Worm (Caenorhabditis elegans) whole organism, young adult: ENCODE measurements around the gene xrn-2.

ENCODE experiments used
- B0035.1 ChIP-seq: sonication (generic microtip); optimal IDR thresholded peaks from 2 replicates; lab custom pipeline; 2016; ENCODE audit warnings: missing genetic modification characterization, mild to moderate bottlenecking, missing compliant biosample characterization, missing genotype, missing genetic modification reagents
- B0261.1 ChIP-seq: sonication (generic microtip); optimal IDR thresholded peaks from 2 replicates; lab custom pipeline; 2016; ENCODE audit warnings: mild to moderate bottlenecking, missing genetic modification characterization, moderate library complexity, missing compliant biosample characterization
- C06A6.2 ChIP-seq: fragments of 200-800 bp; sonication (Bioruptor generic); conservative IDR thresholded peaks from 2 replicates; pipeline ENCODE4 v1.3.6; 2022; ENCODE audit warnings: missing genetic modification characterization, missing compliant biosample characterization
- F23B12.7 ChIP-seq: sonication (generic microtip); optimal IDR thresholded peaks from 2 replicates; lab custom pipeline; 2017; ENCODE audit warnings: missing genetic modification characterization, mild to moderate bottlenecking, missing compliant biosample characterization, antibody characterized with exemption, moderate library complexity; ENCODE audit not compliant: insufficient read depth
- F39B2.1 ChIP-seq: fragments of 200-800 bp; sonication (Bioruptor generic); IDR thresholded peaks from 2 replicates; pipeline ENCODE4 v1.3.6; 2022; ENCODE audit warnings: missing genetic modification reagents, missing genetic modification characterization, missing compliant biosample characterization
- K11D2.4 ChIP-seq: fragments of 200-800 bp; sonication (Bioruptor generic); IDR thresholded peaks from 2 replicates; pipeline ENCODE4 v1.3.6; 2022; ENCODE audit warnings: missing genetic modification reagents, missing genetic modification characterization, missing compliant biosample characterization
- T07F8.4 ChIP-seq: sonication (generic microtip); optimal IDR thresholded peaks from 2 replicates; lab custom pipeline; 2016; ENCODE audit warnings: mild to moderate bottlenecking, missing genetic modification characterization, moderate library complexity, missing compliant biosample characterization
- Y56A3A.18 ChIP-seq: fragments of 200-800 bp; sonication (Bioruptor generic); IDR thresholded peaks from 2 replicates; pipeline ENCODE4 v1.3.6; 2022; ENCODE audit warnings: missing genetic modification reagents, missing genetic modification characterization, missing compliant biosample characterization
- Y95B8A.8 ChIP-seq: fragments of 200-800 bp; sonication (Bioruptor generic); IDR thresholded peaks from 2 replicates; pipeline ENCODE4 v1.3.6; 2022; ENCODE audit warnings: missing genetic modification reagents, missing genetic modification characterization, missing compliant biosample characterization
- ZK185.1 ChIP-seq: sonication (generic microtip); optimal IDR thresholded peaks from 2 replicates; lab custom pipeline; 2016; ENCODE audit warnings: mild to moderate bottlenecking, missing genetic modification characterization, missing compliant biosample characterization; ENCODE audit not compliant: poor library complexity, severe bottlenecking
- akir-1 ChIP-seq: fragments of 200-800 bp; sonication (Bioruptor generic); optimal IDR thresholded peaks from 2 replicates; lab custom pipeline; 2018; ENCODE audit warnings: mild to moderate bottlenecking, missing genetic modification characterization, moderate library complexity, missing compliant biosample characterization
- ama-1 ChIP-seq, 3 experiments: fragments of 150-350 bp in 1 of 3; sonication (generic microtip) in 2 of 3; optimal IDR thresholded peaks; 2 replicates each; lab custom pipeline; 2014 to 2018; ENCODE audit warnings: missing biosample characterization in 2 of 3, missing genetic modification characterization in 2 of 3, missing genetic modification reagents in 2 of 3
- bed-2 ChIP-seq: fragments of 200-800 bp; sonication (Bioruptor generic); IDR thresholded peaks from 2 replicates; pipeline ENCODE4 v1.3.6; 2022; ENCODE audit warnings: missing genetic modification reagents, missing genetic modification characterization, missing compliant biosample characterization
- cebp-1 ChIP-seq, 2 experiments: fragments of 200-800 bp in 1 of 2; sonication (Bioruptor generic) in 1 of 2; sonication (generic microtip) in 1 of 2; IDR thresholded peaks in 1 of 2; optimal IDR thresholded peaks in 1 of 2; 2 replicates each; pipeline versions ENCODE4 v1.3.6 to Lab custom; 2017 to 2022; ENCODE audit warnings: missing compliant biosample characterization in 2 of 2, missing genetic modification characterization in 2 of 2, mild to moderate bottlenecking in 1 of 2, missing genetic modification reagents in 1 of 2, moderate library complexity in 1 of 2
- ceh-27 ChIP-seq: fragments of 200-800 bp; sonication (Bioruptor generic); optimal IDR thresholded peaks from 2 replicates; lab custom pipeline; 2018; ENCODE audit warnings: mild to moderate bottlenecking, missing genetic modification characterization, moderate library complexity, missing compliant biosample characterization
- dox-1 ChIP-seq: fragments of 200-800 bp; sonication (Bioruptor generic); IDR thresholded peaks from 2 replicates; pipeline ENCODE4 v1.3.6; 2022; ENCODE audit warnings: missing genetic modification reagents, missing genetic modification characterization, missing compliant biosample characterization
- efl-1 ChIP-seq: fragments of 150-350 bp; optimal IDR thresholded peaks from 2 replicates; lab custom pipeline; 2014; ENCODE audit warnings: missing biosample characterization, missing genetic modification reagents, missing genetic modification characterization
- egl-44 ChIP-seq: fragments of 200-800 bp; sonication (Bioruptor generic); IDR thresholded peaks from 2 replicates; pipeline ENCODE4 v1.3.6; 2022; ENCODE audit warnings: missing genetic modification reagents, missing genetic modification characterization, missing compliant biosample characterization
- ets-4 ChIP-seq: fragments of 200-800 bp; sonication (Bioruptor generic); optimal IDR thresholded peaks from 2 replicates; lab custom pipeline; 2018; ENCODE audit warnings: mild to moderate bottlenecking, missing genetic modification characterization, missing compliant biosample characterization
- hmg-20 ChIP-seq: fragments of 200-800 bp; sonication (Bioruptor generic); IDR thresholded peaks from 2 replicates; pipeline ENCODE4 v1.3.6; 2022; ENCODE audit warnings: missing genetic modification reagents, missing genetic modification characterization, missing compliant biosample characterization
- hsf-1 ChIP-seq: fragments of 200-800 bp; sonication (Bioruptor generic); IDR thresholded peaks from 2 replicates; pipeline ENCODE4 v1.3.6; 2022; ENCODE audit warnings: missing genetic modification reagents, missing genetic modification characterization, missing compliant biosample characterization
- lin-35 ChIP-seq, 3 experiments: fragments of 150-350 bp in 2 of 3; sonication (generic microtip) in 1 of 3; optimal IDR thresholded peaks; 2 replicates each; lab custom pipeline; 2014 to 2018; ENCODE audit warnings: missing biosample characterization in 3 of 3, missing genetic modification characterization in 3 of 3, missing genetic modification reagents in 3 of 3
- lir-1 ChIP-seq: fragments of 200-800 bp; sonication (Bioruptor generic); conservative IDR thresholded peaks from 2 replicates; pipeline ENCODE4 v1.3.6; 2022; ENCODE audit warnings: missing genetic modification reagents, missing genetic modification characterization, missing compliant biosample characterization
- lsy-27 ChIP-seq: sonication (generic microtip); optimal IDR thresholded peaks from 2 replicates; lab custom pipeline; 2017; ENCODE audit warnings: missing genetic modification characterization, mild to moderate bottlenecking, missing compliant biosample characterization, antibody characterized with exemption, missing genotype, borderline replicate concordance; ENCODE audit not compliant: insufficient read depth
- madf-6 ChIP-seq: fragments of 200-800 bp; sonication (Bioruptor generic); IDR thresholded peaks from 2 replicates; pipeline ENCODE4 v1.3.6; 2022; ENCODE audit warnings: missing genetic modification reagents, missing genetic modification characterization, missing compliant biosample characterization
- madf-8 ChIP-seq: fragments of 200-800 bp; sonication (Bioruptor generic); conservative IDR thresholded peaks from 2 replicates; pipeline ENCODE4 v1.3.6; 2022; ENCODE audit warnings: missing genetic modification reagents, missing genetic modification characterization, missing compliant biosample characterization
- mcd-1 ChIP-seq: fragments of 200-800 bp; sonication (Bioruptor generic); IDR thresholded peaks from 2 replicates; pipeline ENCODE4 v1.3.6; 2022; ENCODE audit warnings: missing genetic modification reagents, missing genetic modification characterization, missing compliant biosample characterization
- nfya-1 ChIP-seq: sonication (generic microtip); optimal IDR thresholded peaks from 2 replicates; lab custom pipeline; 2017; ENCODE audit warnings: antibody characterized with exemption, missing compliant biosample characterization, missing genetic modification characterization, borderline replicate concordance; ENCODE audit not compliant: insufficient read depth
- nfya-2 ChIP-seq: fragments of 200-800 bp; sonication (Bioruptor generic); IDR thresholded peaks from 2 replicates; pipeline ENCODE4 v1.3.6; 2022; ENCODE audit warnings: missing genetic modification reagents, missing genetic modification characterization, missing compliant biosample characterization
- nhr-120 ChIP-seq: fragments of 200-800 bp; sonication (Bioruptor generic); IDR thresholded peaks from 2 replicates; pipeline ENCODE4 v1.3.6; 2022; ENCODE audit warnings: missing genetic modification characterization, missing compliant biosample characterization
- nhr-27 ChIP-seq: fragments of 200-800 bp; sonication (Bioruptor generic); optimal IDR thresholded peaks from 2 replicates; lab custom pipeline; 2018; ENCODE audit warnings: mild to moderate bottlenecking, missing genetic modification characterization, moderate library complexity, missing compliant biosample characterization
- pbrm-1 ChIP-seq: fragments of 200-800 bp; sonication (Bioruptor generic); IDR thresholded peaks from 2 replicates; pipeline ENCODE4 v1.3.6; 2022; ENCODE audit warnings: missing genetic modification reagents, missing genetic modification characterization, missing compliant biosample characterization
- pha-4 ChIP-seq: fragments of 150-350 bp; sonication (generic microtip); optimal IDR thresholded peaks from 2 replicates; lab custom pipeline; 2014; ENCODE audit warnings: missing biosample characterization, missing genetic modification reagents, missing genetic modification characterization
- rec-8 ChIP-seq, 2 experiments: sonication (generic microtip); optimal IDR thresholded peaks; 2 replicates each; lab custom pipeline; 2016; ENCODE audit warnings: mild to moderate bottlenecking in 2 of 2, missing genetic modification characterization in 2 of 2, missing genetic modification reagents in 2 of 2, missing genotype in 2 of 2, missing biosample characterization in 1 of 2, missing compliant biosample characterization in 1 of 2, moderate library complexity in 1 of 2
- rpc-1 ChIP-seq, 2 experiments: fragments of 150-350 bp in 1 of 2; sonication (generic microtip) in 1 of 2; optimal IDR thresholded peaks; 2 replicates each; lab custom pipeline; 2014 to 2018; ENCODE audit warnings: missing biosample characterization in 1 of 2, missing genetic modification characterization in 1 of 2, missing genetic modification reagents in 1 of 2, missing genotype in 1 of 2
- sdz-38 ChIP-seq: sonication (generic microtip); optimal IDR thresholded peaks from 2 replicates; lab custom pipeline; 2016; ENCODE audit warnings: missing genotype, missing genetic modification characterization, missing compliant biosample characterization
- snpc-1.3 ChIP-seq: sonication (generic microtip); optimal IDR thresholded peaks from 2 replicates; lab custom pipeline; 2017; ENCODE audit warnings: missing genetic modification characterization, mild to moderate bottlenecking, missing compliant biosample characterization, antibody characterized with exemption, moderate library complexity, missing genotype, missing genetic modification reagents; ENCODE audit not compliant: insufficient read depth
- somi-1 ChIP-seq: fragments of 200-800 bp; sonication (Bioruptor generic); optimal IDR thresholded peaks from 2 replicates; lab custom pipeline; 2018; ENCODE audit warnings: mild to moderate bottlenecking, missing genetic modification characterization, missing compliant biosample characterization
- unc-130 ChIP-seq: sonication (generic microtip); optimal IDR thresholded peaks from 2 replicates; lab custom pipeline; 2016; ENCODE audit warnings: missing genetic modification reagents, missing genetic modification characterization, missing compliant biosample characterization
- zfh-2 ChIP-seq: fragments of 200-800 bp; sonication (Bioruptor generic); conservative IDR thresholded peaks from 2 replicates; pipeline ENCODE4 v1.3.6; 2022; ENCODE audit warnings: missing genetic modification reagents, missing genetic modification characterization, missing compliant biosample characterization
- ztf-25 ChIP-seq: fragments of 200-800 bp; sonication (Bioruptor generic); IDR thresholded peaks from 2 replicates; pipeline ENCODE4 v1.3.6; 2022; ENCODE audit warnings: missing genetic modification reagents, missing genetic modification characterization, missing compliant biosample characterization
- ztf-28 ChIP-seq: fragments of 200-800 bp; sonication (Bioruptor generic); IDR thresholded peaks from 2 replicates; pipeline ENCODE4 v1.3.6; 2022; ENCODE audit warnings: missing genetic modification reagents, missing genetic modification characterization, missing compliant biosample characterization

Gene xrn-2

DNA sequence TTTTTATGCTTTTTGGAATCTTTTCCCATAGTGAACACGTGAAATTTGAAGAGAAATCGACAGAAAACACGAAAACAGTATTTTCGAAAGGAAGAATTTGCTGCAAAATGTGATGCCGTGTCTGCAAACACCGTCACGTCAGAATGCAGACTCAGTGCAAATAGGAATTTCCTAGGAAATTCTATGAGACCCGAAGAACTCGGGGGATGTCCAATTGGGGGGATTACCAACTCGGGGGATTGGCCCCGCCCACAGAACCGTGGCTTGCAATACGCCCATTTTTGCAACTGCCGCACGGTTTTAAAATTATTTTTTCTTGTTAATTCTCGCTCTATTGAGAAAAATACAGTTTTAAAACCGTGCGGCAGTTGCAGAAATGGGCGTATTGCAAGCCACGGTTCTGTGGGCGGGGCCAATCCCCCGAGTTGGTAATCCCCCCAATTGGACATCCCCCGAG, 13.4 kb upstream of the xrn-2 start, which contains the start of gene cacn-1 (continued):
- TF ChIP-seq lir-1 (GFP tag; lab: Robert Waterston, UW), result 0 out of 2 replicates have a peak, but pooled peaks have one; percentile 14
- peak; percentile 29; the same call in 1 of the 2 replicates for TF ChIP-seq Y95B8A.8 (GFP tag; lab: Robert Waterston, UW)
- TF ChIP-seq lin-35 (GFP tag; optimal IDR thresholded peaks at IDR 0.05; lab: Kevin White, UChicago), result peak in 1 of 3 experiments; percentile 24
- peak; percentile 79 for TF ChIP-seq dox-1 (GFP tag; lab: Robert Waterston, UW)
- peak; percentile 56; the same call in 1 of the 2 replicates for TF ChIP-seq pbrm-1 (GFP tag; lab: Robert Waterston, UW)
- TF ChIP-seq madf-6 (GFP tag; lab: Robert Waterston, UW), result peak; percentile 34; the same call in 1 of the 2 replicates
- TF ChIP-seq bed-2 (GFP tag; lab: Robert Waterston, UW), result 0 out of 2 replicates have a peak, but pooled peaks have one; percentile 30

DNA sequence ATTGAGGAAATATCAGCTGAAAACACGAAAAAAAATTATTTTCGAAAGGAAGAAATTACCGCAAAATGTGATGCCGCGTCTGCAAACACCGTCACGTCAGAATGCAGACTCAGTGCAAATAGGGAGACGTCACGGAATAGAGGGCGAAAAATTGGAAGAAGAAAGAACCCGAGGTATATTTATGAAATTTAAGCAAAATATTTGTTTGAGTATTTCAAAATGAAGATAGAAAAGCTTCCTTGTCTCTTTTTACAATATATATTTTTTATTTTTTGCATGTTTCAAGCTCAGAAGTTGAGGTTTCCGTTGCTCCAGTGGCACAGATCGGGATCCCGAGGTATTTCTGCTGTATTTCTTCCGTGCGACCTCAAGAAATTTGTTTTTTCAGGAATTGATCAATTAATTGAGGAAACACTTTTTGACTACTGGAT, 11.7 kb upstream of the xrn-2 start, which contains the start of gene W03H9.2:
Gene W03H9.2, minus strand, starts transcription at position 32 of the 431 bp plus-strand sequence.
- TF ChIP-seq ets-4 (GFP tag; lab: Kevin White, UChicago) (no peak), zfh-2 (GFP tag; lab: Robert Waterston, UW) (no peak), B0035.1 (no peak), unc-130 (GFP tag; lab: Kevin White, UChicago) (peak; percentile 7), madf-8 (GFP tag; lab: Robert Waterston, UW) (no peak), ceh-27 (GFP tag; lab: Kevin White, UChicago) (peak; percentile 77), nhr-120 (no peak), madf-6 (GFP tag; lab: Robert Waterston, UW) (no peak), snpc-1.3 (tag; lab: Kevin White, UChicago) (no peak), hsf-1 (GFP tag; lab: Robert Waterston, UW) (no peak), Y56A3A.18 (GFP tag; lab: Robert Waterston, UW) (no peak), akir-1 (GFP tag; lab: Kevin White, UChicago) (peak; percentile 34), T07F8.4 (no peak), nfya-2 (GFP tag; lab: Robert Waterston, UW) (no peak), somi-1 (GFP tag; lab: Kevin White, UChicago) (peak; percentile 3), K11D2.4 (GFP tag; lab: Robert Waterston, UW) (0 out of 2 replicates have a peak, but pooled peaks have one; percentile 23), nhr-27 (tag; lab: Kevin White, UChicago) (no peak), efl-1 (no peak), hmg-20 (GFP tag; lab: Robert Waterston, UW) (no peak), rpc-1 (optimal IDR thresholded peaks at IDR 0.05; lab: Kevin White, UChicago) (no peak), rpc-1 (tag; optimal IDR thresholded peaks at IDR 0.05; lab: Kevin White, UChicago) (no peak), B0261.1 (no peak), pbrm-1 (GFP tag; lab: Robert Waterston, UW) (peak; percentile 43; the same call in 1 of the 2 replicates), egl-44 (GFP tag; lab: Robert Waterston, UW) (no peak), nfya-1 (no peak), ztf-25 (GFP tag; lab: Robert Waterston, UW) (no peak), ztf-28 (GFP tag; lab: Robert Waterston, UW) (no peak), ama-1 (optimal IDR thresholded peaks at IDR 0.05; lab: Kevin White, UChicago) (no peak), ama-1 (GFP tag; optimal IDR thresholded peaks at IDR 0.05; lab: Kevin White, UChicago) (no peak), F23B12.7 (tag; lab: Kevin White, UChicago) (no peak), bed-2 (GFP tag; lab: Robert Waterston, UW) (peak; percentile 56; the same call in 1 of the 2 replicates), cebp-1 (GFP tag; IDR thresholded peaks at IDR 0.05; lab: Robert Waterston, UW) (no peak), cebp-1 (tag; optimal IDR thresholded peaks at IDR 0.05; lab: Kevin White, UChicago) (peak; percentile 51), ZK185.1 (tag; lab: Kevin White, UChicago) (no peak), F39B2.1 (GFP tag; lab: Robert Waterston, UW) (no peak), pha-4 (tag; lab: Kevin White, UChicago) (no peak), rec-8 (tag; optimal IDR thresholded peaks at IDR 0.05; lab: Kevin White, UChicago) (peak in 1 of 2 experiments; percentile 39), lin-35 (GFP tag; optimal IDR thresholded peaks at IDR 0.05; lab: Kevin White, UChicago) (peak in 1 of 3 experiments; percentile 65), lsy-27 (tag; lab: Kevin White, UChicago) (no peak), C06A6.2 (GFP tag; lab: Robert Waterston, UW) (no peak), mcd-1 (GFP tag; lab: Robert Waterston, UW) (peak; percentile 69), sdz-38 (tag; lab: Kevin White, UChicago) (no peak)
